Worm (Caenorhabditis elegans) whole organism, L3 larva: ENCODE measurements around the gene C15H7.4.

Experiments used
- R02D3.7 ChIP-seq: fragments of 150-350 bp; optimal IDR thresholded peaks from 2 replicates; lab custom pipeline; 2014; ENCODE audit warnings: missing biosample characterization, missing genetic modification characterization
- ZK546.5 ChIP-seq: sonication (generic microtip); optimal IDR thresholded peaks from 2 replicates; lab custom pipeline; 2017; ENCODE audit warnings: missing biosample characterization, missing genetic modification characterization
- aly-2 ChIP-seq: fragments of 150-350 bp; optimal IDR thresholded peaks from 2 replicates; lab custom pipeline; 2014; ENCODE audit warnings: missing biosample characterization, missing genetic modification characterization
- ceh-16 ChIP-seq: sonication (generic microtip); optimal IDR thresholded peaks from 2 replicates; lab custom pipeline; 2017; ENCODE audit warnings: missing biosample characterization, missing genetic modification characterization
- ceh-28 ChIP-seq: fragments of 150-350 bp; optimal IDR thresholded peaks from 2 replicates; lab custom pipeline; 2014; ENCODE audit warnings: missing biosample characterization, missing genetic modification reagents, missing genetic modification characterization
- ceh-82 ChIP-seq: fragments of 150-350 bp; optimal IDR thresholded peaks from 2 replicates; lab custom pipeline; 2014; ENCODE audit warnings: missing biosample characterization, missing genetic modification characterization
- ceh-9 ChIP-seq: sonication (generic microtip); optimal IDR thresholded peaks from 2 replicates; lab custom pipeline; 2018; ENCODE audit warnings: missing biosample characterization, missing genetic modification characterization
- daf-12 ChIP-seq: fragments of 150-350 bp; optimal IDR thresholded peaks from 2 replicates; lab custom pipeline; 2014; ENCODE audit warnings: missing biosample characterization, missing genetic modification reagents, missing genetic modification characterization
- egl-27 ChIP-seq: sonication (generic microtip); optimal IDR thresholded peaks from 4 replicates; lab custom pipeline; 2017; ENCODE audit warnings: missing biosample characterization, missing genetic modification reagents, missing genetic modification characterization
- egl-5 ChIP-seq: fragments of 150-350 bp; optimal IDR thresholded peaks from 2 replicates; lab custom pipeline; 2017; ENCODE audit warnings: missing biosample characterization, missing genetic modification reagents, missing genetic modification characterization, inconsistent platforms
- elt-1 ChIP-seq: fragments of 150-350 bp; optimal IDR thresholded peaks from 2 replicates; lab custom pipeline; 2014; ENCODE audit warnings: missing biosample characterization, missing genetic modification characterization
- elt-2 ChIP-seq: sonication (generic microtip); optimal IDR thresholded peaks from 2 replicates; lab custom pipeline; 2016; ENCODE audit warnings: missing genetic modification reagents, mild to moderate bottlenecking, missing genetic modification characterization, missing compliant biosample characterization
- elt-3 ChIP-seq, 3 experiments: fragments of 150-350 bp in 1 of 3; sonication (generic microtip) in 2 of 3; optimal IDR thresholded peaks; 2 replicates in 2 of 3; 4 replicates in 1 of 3; lab custom pipeline; 2014 to 2017; ENCODE audit warnings: missing biosample characterization in 3 of 3, missing genetic modification characterization in 3 of 3
- eor-1 ChIP-seq, 2 experiments: fragments of 150-350 bp; optimal IDR thresholded peaks; 2 replicates each; lab custom pipeline; 2014 to 2018; ENCODE audit warnings: missing biosample characterization in 2 of 2, missing genetic modification characterization in 2 of 2
- fkh-10 ChIP-seq: sonication (generic microtip); optimal IDR thresholded peaks from 2 replicates; lab custom pipeline; 2017; ENCODE audit warnings: missing biosample characterization, missing genetic modification reagents, missing genetic modification characterization
- fkh-2 ChIP-seq: fragments of 150-350 bp; optimal IDR thresholded peaks from 2 replicates; lab custom pipeline; 2014; ENCODE audit warnings: missing biosample characterization, missing genetic modification reagents, missing genetic modification characterization
- fos-1 ChIP-seq: fragments of 150-350 bp; optimal IDR thresholded peaks from 2 replicates; lab custom pipeline; 2014; ENCODE audit warnings: missing biosample characterization, missing genetic modification characterization
- hmg-11 ChIP-seq: sonication (generic microtip); optimal IDR thresholded peaks from 2 replicates; lab custom pipeline; 2016; ENCODE audit warnings: missing genetic modification characterization, missing compliant biosample characterization
- jun-1 ChIP-seq: fragments of 150-350 bp; optimal IDR thresholded peaks from 2 replicates; lab custom pipeline; 2014; ENCODE audit warnings: missing biosample characterization, missing genetic modification reagents, missing genetic modification characterization
- lin-15B ChIP-seq: fragments of 150-350 bp; optimal IDR thresholded peaks from 2 replicates; lab custom pipeline; 2014; ENCODE audit warnings: missing biosample characterization, missing genetic modification characterization
- lin-39 ChIP-seq: fragments of 150-350 bp; optimal IDR thresholded peaks from 2 replicates; lab custom pipeline; 2018; ENCODE audit warnings: missing biosample characterization, missing genetic modification reagents, missing genetic modification characterization
- lsy-12 ChIP-seq: sonication (generic microtip); optimal IDR thresholded peaks from 2 replicates; lab custom pipeline; 2016; ENCODE audit warnings: mild to moderate bottlenecking, missing genetic modification characterization, missing compliant biosample characterization
- mdl-1 ChIP-seq: fragments of 150-350 bp; optimal IDR thresholded peaks from 2 replicates; lab custom pipeline; 2014; ENCODE audit warnings: missing biosample characterization, missing genetic modification characterization
- mml-1 ChIP-seq: fragments of 150-350 bp; sonication (generic microtip); optimal IDR thresholded peaks from 3 replicates; lab custom pipeline; 2014; ENCODE audit warnings: missing biosample characterization, missing genetic modification characterization
- nfya-1 ChIP-seq: sonication (generic microtip); optimal IDR thresholded peaks from 2 replicates; lab custom pipeline; 2017; ENCODE audit warnings: missing genetic modification characterization, mild to moderate bottlenecking, missing compliant biosample characterization, antibody characterized with exemption, moderate library complexity; ENCODE audit not compliant: insufficient read depth
- nhr-11 ChIP-seq: fragments of 150-350 bp; optimal IDR thresholded peaks from 2 replicates; lab custom pipeline; 2014; ENCODE audit warnings: missing biosample characterization, missing genetic modification characterization
- nhr-12 ChIP-seq: fragments of 150-350 bp; optimal IDR thresholded peaks from 2 replicates; lab custom pipeline; 2014; ENCODE audit warnings: missing biosample characterization, missing genetic modification characterization
- nhr-23 ChIP-seq: fragments of 150-350 bp; optimal IDR thresholded peaks from 2 replicates; lab custom pipeline; 2014; ENCODE audit warnings: missing biosample characterization, missing genetic modification reagents, missing genetic modification characterization
- nhr-25 ChIP-seq: sonication (generic microtip); optimal IDR thresholded peaks from 2 replicates; lab custom pipeline; 2017; ENCODE audit warnings: missing biosample characterization, missing genetic modification characterization
- nhr-28 ChIP-seq: fragments of 150-350 bp; optimal IDR thresholded peaks from 2 replicates; lab custom pipeline; 2014; ENCODE audit warnings: missing biosample characterization, missing genetic modification characterization
- nhr-43 ChIP-seq: sonication (generic microtip); optimal IDR thresholded peaks from 2 replicates; lab custom pipeline; 2016; ENCODE audit warnings: mild to moderate bottlenecking, missing genetic modification characterization, missing compliant biosample characterization; ENCODE audit not compliant: poor library complexity, severe bottlenecking
- nhr-67 ChIP-seq: fragments of 150-350 bp; optimal IDR thresholded peaks from 2 replicates; lab custom pipeline; 2014; ENCODE audit warnings: missing biosample characterization, missing genetic modification characterization
- nhr-76 ChIP-seq: fragments of 150-350 bp; sonication (generic microtip); optimal IDR thresholded peaks from 5 replicates; lab custom pipeline; 2014; ENCODE audit warnings: missing biosample characterization, missing genetic modification characterization
- nhr-77 ChIP-seq: fragments of 150-350 bp; optimal IDR thresholded peaks from 2 replicates; lab custom pipeline; 2014; ENCODE audit warnings: missing biosample characterization, missing genetic modification characterization
- pha-4 ChIP-seq: fragments of 150-350 bp; optimal IDR thresholded peaks from 2 replicates; lab custom pipeline; 2014; ENCODE audit warnings: missing biosample characterization, missing genetic modification reagents, missing genetic modification characterization
- pqm-1 ChIP-seq: fragments of 150-350 bp; optimal IDR thresholded peaks from 2 replicates; lab custom pipeline; 2017; ENCODE audit warnings: missing biosample characterization, missing genetic modification characterization, inconsistent platforms
- sea-2 ChIP-seq: fragments of 150-350 bp; sonication (generic microtip); optimal IDR thresholded peaks from 4 replicates; lab custom pipeline; 2014; ENCODE audit warnings: missing biosample characterization, missing genetic modification reagents, missing genetic modification characterization
- skn-1 ChIP-seq: fragments of 150-350 bp; optimal IDR thresholded peaks from 2 replicates; lab custom pipeline; 2014; ENCODE audit warnings: missing biosample characterization, missing genetic modification characterization
- snpc-4 ChIP-seq: fragments of 150-350 bp; optimal IDR thresholded peaks from 2 replicates; lab custom pipeline; 2014; ENCODE audit warnings: missing biosample characterization, missing genetic modification characterization
- tbx-2 ChIP-seq: sonication (generic microtip); optimal IDR thresholded peaks from 2 replicates; lab custom pipeline; 2016; ENCODE audit warnings: mild to moderate bottlenecking, missing genetic modification characterization, missing compliant biosample characterization
- unc-39 ChIP-seq: sonication (generic microtip); optimal IDR thresholded peaks from 4 replicates; lab custom pipeline; 2017; ENCODE audit warnings: missing biosample characterization, missing genetic modification characterization
- unc-62 ChIP-seq: fragments of 150-350 bp; sonication (generic microtip); optimal IDR thresholded peaks from 4 replicates; lab custom pipeline; 2014; ENCODE audit warnings: missing biosample characterization, missing genetic modification reagents, missing genetic modification characterization
- zag-1 ChIP-seq: fragments of 150-350 bp; optimal IDR thresholded peaks from 2 replicates; lab custom pipeline; 2014; ENCODE audit warnings: missing biosample characterization, missing genetic modification characterization
- ztf-11 ChIP-seq: fragments of 150-350 bp; optimal IDR thresholded peaks from 2 replicates; lab custom pipeline; 2014; ENCODE audit warnings: missing biosample characterization, missing genetic modification characterization
- ztf-4 ChIP-seq: fragments of 150-350 bp; optimal IDR thresholded peaks from 2 replicates; lab custom pipeline; 2014; ENCODE audit warnings: missing biosample characterization, missing genetic modification characterization

Gene C15H7.4

ce11 chrIII:9655802-9656201 is at the start of gene C15H7.4:
Gene C15H7.4 (minus strand): TSS chrIII:9655902.
- TF ChIP-seq nhr-28 (tag; lab: Kevin White, UChicago) = no peak
- no peak for TF ChIP-seq sea-2 (GFP tag; lab: Kevin White, UChicago)
- TF ChIP-seq egl-27 (tag; lab: Kevin White, UChicago) = no peak
- TF ChIP-seq nhr-25 (tag; lab: Kevin White, UChicago) = no peak
- no peak for TF ChIP-seq snpc-4
- TF ChIP-seq ztf-11 = no peak
- no peak for TF ChIP-seq nhr-23 (tag; lab: Kevin White, UChicago)
- TF ChIP-seq elt-2 (tag; lab: Kevin White, UChicago) = no peak
- TF ChIP-seq elt-3 (tag; optimal IDR thresholded peaks at IDR 0.05; lab: Kevin White, UChicago) = no peak
- TF ChIP-seq zag-1 = no peak
- TF ChIP-seq egl-5 (tag; lab: Kevin White, UChicago) = no peak
- TF ChIP-seq ZK546.5 = no peak
- TF ChIP-seq R02D3.7 (tag; lab: Kevin White, UChicago) = no peak
- TF ChIP-seq hmg-11 (tag; lab: Kevin White, UChicago) = no peak
- TF ChIP-seq tbx-2 (tag; lab: Kevin White, UChicago) = no peak
- no peak for TF ChIP-seq nhr-76 (tag; lab: Kevin White, UChicago)
- TF ChIP-seq skn-1 (tag; lab: Kevin White, UChicago) = no peak
- TF ChIP-seq lsy-12 (tag; lab: Kevin White, UChicago) = no peak
- TF ChIP-seq nhr-67 = no peak
- no peak for TF ChIP-seq ceh-82 (tag; lab: Kevin White, UChicago)

- peak; percentile 22 for TF ChIP-seq nfya-1 (tag; lab: Kevin White, UChicago)
- no peak for TF ChIP-seq aly-2 (tag; lab: Kevin White, UChicago)
Observed at ce11 chrIII:9704606-9704938, 48.9 kb upstream of the C15H7.4 start.

ce11 chrIII:9703747-9704605 is 48.3 kb upstream of the C15H7.4 start:
- no peak for TF ChIP-seq fkh-10
- TF ChIP-seq eor-1 (tag; optimal IDR thresholded peaks at IDR 0.05; lab: Kevin White, UChicago) = no peak
- no peak for TF ChIP-seq nhr-76 (tag; lab: Kevin White, UChicago)
- no peak for TF ChIP-seq pqm-1
- no peak for TF ChIP-seq nhr-43 (tag; lab: Kevin White, UChicago)
- no peak for TF ChIP-seq nhr-67
- peak; percentile 49 for TF ChIP-seq hmg-11 (tag; lab: Kevin White, UChicago)
- peak; percentile 23 for TF ChIP-seq nfya-1 (tag; lab: Kevin White, UChicago)
- peak; percentile 12 for TF ChIP-seq elt-2 (tag; lab: Kevin White, UChicago)
- no peak for TF ChIP-seq nhr-11 (tag; lab: Kevin White, UChicago)
- TF ChIP-seq pha-4 = peak; percentile 40
- TF ChIP-seq ztf-4 (tag; lab: Kevin White, UChicago) = no peak
- TF ChIP-seq aly-2 (tag; lab: Kevin White, UChicago) = no peak
- TF ChIP-seq jun-1 (tag; lab: Kevin White, UChicago) = peak; percentile 2
- no peak for TF ChIP-seq egl-27 (tag; lab: Kevin White, UChicago)
- TF ChIP-seq unc-62 (GFP tag; lab: Kevin White, UChicago) = no peak
- TF ChIP-seq elt-3 (tag; optimal IDR thresholded peaks at IDR 0.05; lab: Kevin White, UChicago) = no peak
- TF ChIP-seq daf-12 (tag; lab: Kevin White, UChicago) = no peak
- TF ChIP-seq ceh-82 (tag; lab: Kevin White, UChicago) = peak; percentile 37
- TF ChIP-seq nhr-28 (tag; lab: Kevin White, UChicago) = no peak
- no peak for TF ChIP-seq unc-39 (tag; lab: Kevin White, UChicago)
- no peak for TF ChIP-seq skn-1 (tag; lab: Kevin White, UChicago)
- TF ChIP-seq ZK546.5 = no peak
- TF ChIP-seq mdl-1 (tag; lab: Kevin White, UChicago) = peak; percentile 33
- TF ChIP-seq ceh-16 = no peak
- peak; percentile 3 for TF ChIP-seq snpc-4
- TF ChIP-seq elt-1 = no peak
- peak; percentile 75 for TF ChIP-seq lin-39
- TF ChIP-seq lsy-12 (tag; lab: Kevin White, UChicago) = no peak
- TF ChIP-seq sea-2 (GFP tag; lab: Kevin White, UChicago) = no peak
- TF ChIP-seq lin-15B = no peak
- no peak for TF ChIP-seq mml-1
- TF ChIP-seq nhr-23 (tag; lab: Kevin White, UChicago) = peak; percentile 45
- no peak for TF ChIP-seq fos-1 (tag; lab: Kevin White, UChicago)
- no peak for TF ChIP-seq nhr-12 (tag; lab: Kevin White, UChicago)
- no peak for TF ChIP-seq R02D3.7 (tag; lab: Kevin White, UChicago)
- TF ChIP-seq tbx-2 (tag; lab: Kevin White, UChicago) = peak; percentile 40
- TF ChIP-seq ceh-9 (tag; lab: Kevin White, UChicago) = no peak
- no peak for TF ChIP-seq nhr-77 (tag; lab: Kevin White, UChicago)
- TF ChIP-seq zag-1 = peak; percentile 20
- no peak for TF ChIP-seq nhr-25 (tag; lab: Kevin White, UChicago)
- no peak for TF ChIP-seq fkh-2 (tag; lab: Kevin White, UChicago)
- TF ChIP-seq ceh-28 (tag; lab: Kevin White, UChicago) = no peak
- no peak for TF ChIP-seq egl-5 (tag; lab: Kevin White, UChicago)
- TF ChIP-seq ztf-11 = no peak
